Fruit fly (Drosophila melanogaster) whole organism, adult: ENCODE results near the gene CG3679.

ENCODE experiments used
- CG11617 ChIP-seq: fragments of 200-800 bp; sonication (Bioruptor generic); optimal IDR thresholded peaks from 2 replicates; lab custom pipeline; 2017; ENCODE audit warnings: mild to moderate bottlenecking, missing biosample characterization, missing genetic modification reagents, missing genetic modification characterization
- CG12768 ChIP-seq: fragments of 200-800 bp; sonication (Bioruptor generic); optimal IDR thresholded peaks from 2 replicates; lab custom pipeline; 2017; ENCODE audit warnings: missing biosample characterization, missing genetic modification characterization, mild to moderate bottlenecking, moderate library complexity, missing genetic modification reagents
- CG14711 ChIP-seq: fragments of 200-800 bp; sonication (Bioruptor generic); optimal IDR thresholded peaks from 2 replicates; lab custom pipeline; 2018; ENCODE audit warnings: missing biosample characterization, mild to moderate bottlenecking, missing genetic modification characterization, moderate library complexity
- CG1620 ChIP-seq: fragments of 200-800 bp; sonication (Bioruptor generic); optimal IDR thresholded peaks from 2 replicates; lab custom pipeline; 2016; ENCODE audit warnings: missing biosample characterization, missing genetic modification characterization
- CG33017 ChIP-seq: fragments of 200-800 bp; sonication (Bioruptor generic); optimal IDR thresholded peaks from 2 replicates; lab custom pipeline; 2018; ENCODE audit warnings: missing biosample characterization, mild to moderate bottlenecking, missing genetic modification characterization, moderate library complexity
- CG5204 ChIP-seq: fragments of 200-800 bp; sonication (Bioruptor generic); optimal IDR thresholded peaks from 2 replicates; lab custom pipeline; 2016; ENCODE audit warnings: missing biosample characterization, missing genetic modification characterization
- CG7045 ChIP-seq: fragments of 200-800 bp; sonication (Bioruptor generic); optimal IDR thresholded peaks from 2 replicates; lab custom pipeline; 2017; ENCODE audit warnings: missing biosample characterization, mild to moderate bottlenecking, missing genetic modification characterization
- CG7101 ChIP-seq: fragments of 200-800 bp; sonication (Bioruptor generic); optimal IDR thresholded peaks from 2 replicates; lab custom pipeline; 2018; ENCODE audit warnings: missing biosample characterization, mild to moderate bottlenecking, missing genetic modification characterization, moderate library complexity
- Clk ChIP-seq: fragments of 200-800 bp; sonication (Bioruptor generic); optimal IDR thresholded peaks from 2 replicates; lab custom pipeline; 2017; ENCODE audit warnings: missing biosample characterization, missing genetic modification characterization
- Crg-1 ChIP-seq: fragments of 200-800 bp; sonication (Bioruptor generic); optimal IDR thresholded peaks from 2 replicates; lab custom pipeline; 2016; ENCODE audit warnings: missing biosample characterization, missing genetic modification characterization
- Hr96 ChIP-seq: fragments of 200-800 bp; sonication (Bioruptor generic); optimal IDR thresholded peaks from 2 replicates; lab custom pipeline; 2016; ENCODE audit warnings: missing biosample characterization, missing genetic modification characterization
- Mnt ChIP-seq: fragments of 200-800 bp; sonication (Bioruptor generic); optimal IDR thresholded peaks from 2 replicates; lab custom pipeline; 2016; ENCODE audit warnings: missing biosample characterization, mild to moderate bottlenecking, missing genetic modification characterization
- bab1 ChIP-seq: fragments of 200-800 bp; sonication (Bioruptor generic); optimal IDR thresholded peaks from 3 replicates; lab custom pipeline; 2019; ENCODE audit warnings: missing biosample characterization, mild to moderate bottlenecking, missing genetic modification characterization, moderate library complexity
- cic ChIP-seq: fragments of 200-800 bp; sonication (Bioruptor generic); optimal IDR thresholded peaks from 2 replicates; lab custom pipeline; 2017; ENCODE audit warnings: missing biosample characterization, mild to moderate bottlenecking, missing genetic modification characterization, moderate library complexity
- cnc ChIP-seq, 2 experiments: fragments of >200 bp; optimal IDR thresholded peaks; 2 replicates each; lab custom pipeline; 2017
- kay ChIP-seq: fragments of 200-800 bp; sonication (Bioruptor generic); peaks from one replicate; lab custom pipeline; 2016; ENCODE audit warnings: missing biosample characterization, missing genetic modification characterization, borderline replicate concordance
- ovo ChIP-seq: fragments of 200-800 bp; sonication (Bioruptor generic); optimal IDR thresholded peaks from 2 replicates; lab custom pipeline; 2016; ENCODE audit warnings: missing biosample characterization, missing genetic modification characterization
- pad ChIP-seq: fragments of 200-800 bp; sonication (Bioruptor generic); optimal IDR thresholded peaks from 3 replicates; lab custom pipeline; 2017; ENCODE audit warnings: missing biosample characterization, missing genetic modification characterization, mild to moderate bottlenecking, moderate library complexity, missing genetic modification reagents
- tj ChIP-seq: fragments of 200-800 bp; sonication (Bioruptor generic); optimal IDR thresholded peaks from 3 replicates; lab custom pipeline; 2017; ENCODE audit warnings: missing biosample characterization, mild to moderate bottlenecking, missing genetic modification characterization, moderate library complexity
- toe ChIP-seq: fragments of 200-800 bp; sonication (Bioruptor generic); optimal IDR thresholded peaks from 2 replicates; lab custom pipeline; 2016; ENCODE audit warnings: missing biosample characterization, missing genetic modification characterization

CG3679 gene

DNA sequence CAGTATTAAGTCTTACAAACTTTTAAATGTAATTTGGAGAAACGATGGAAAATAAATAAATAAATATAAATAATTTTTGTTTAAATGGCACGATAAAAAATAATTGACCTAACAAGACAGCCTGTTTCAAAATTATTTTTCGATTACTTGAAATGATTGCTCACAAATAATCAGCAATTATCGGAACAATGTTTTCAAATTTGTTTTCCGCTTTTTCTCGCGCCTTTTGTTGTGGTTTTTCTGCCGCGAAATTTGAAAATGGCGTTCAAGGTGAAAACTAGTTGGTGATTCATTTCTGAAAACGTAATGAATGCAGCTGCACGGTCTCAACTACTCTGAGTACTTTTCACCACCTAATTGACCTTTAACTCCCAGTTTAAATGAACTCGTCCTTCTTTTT is 17.4 kb downstream of the CG3679 start:
- TF ChIP-seq CG14711 (peak; percentile 1), CG1620 (no peak), bab1 (peak; percentile 39), CG33017 (tag; lab: Kevin White, UChicago) (no peak)

DNA sequence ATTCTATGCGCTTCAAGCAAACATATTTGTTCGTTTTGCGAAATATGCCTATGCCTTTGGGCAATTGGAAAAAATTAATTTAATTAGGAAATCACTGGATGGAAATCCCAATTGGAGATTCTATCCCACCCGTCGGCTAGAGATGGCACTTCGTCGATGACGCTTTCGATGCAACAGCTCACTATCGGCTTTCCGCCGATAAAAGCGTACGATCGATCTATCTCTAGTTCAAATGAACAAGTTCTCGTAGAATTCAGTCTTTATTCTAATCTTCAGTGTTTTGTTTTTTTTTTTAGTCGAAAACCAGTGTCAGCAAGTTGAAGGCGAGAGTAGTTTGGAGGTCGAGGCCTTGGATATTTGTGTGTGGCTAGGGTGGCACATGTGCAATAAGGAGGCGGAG is 19.4 kb downstream of the CG3679 start, which contains the start of the genes CG9917 and CG32579:
Gene CG9917 (minus strand): TSS at position 169 of the 400 bp plus-strand sequence.
Gene CG32579 (plus strand): TSS at position 224 of the 400 bp plus-strand sequence.
- no peak for TF ChIP-seq kay (GFP tag; lab: Kevin White, UChicago)
- TF ChIP-seq CG11617 (GFP tag; lab: Kevin White, UChicago), result no peak
- TF ChIP-seq CG1620, result no peak
- TF ChIP-seq toe (GFP tag; lab: Kevin White, UChicago), result no peak
- TF ChIP-seq CG14711, result peak; percentile 17
- TF ChIP-seq tj (GFP tag; lab: Kevin White, UChicago), result peak; percentile 19
- TF ChIP-seq bab1, result peak; percentile 50
- no peak for TF ChIP-seq Crg-1 (GFP tag; lab: Kevin White, UChicago)
- no peak for TF ChIP-seq CG5204 (GFP tag; lab: Kevin White, UChicago)
- no peak for TF ChIP-seq cnc (optimal IDR thresholded peaks at IDR 0.05; lab: Kevin White, UChicago)
- no peak for TF ChIP-seq CG7045 (GFP tag; lab: Kevin White, UChicago)
- no peak for TF ChIP-seq ovo
- no peak for TF ChIP-seq CG12768 (GFP tag; lab: Kevin White, UChicago)
- peak; percentile 19 for TF ChIP-seq CG7101 (tag; lab: Kevin White, UChicago)
- TF ChIP-seq Mnt (GFP tag; lab: Kevin White, UChicago), result peak; percentile 54
- no peak for TF ChIP-seq Clk (GFP tag; lab: Kevin White, UChicago)
- no peak for TF ChIP-seq Hr96
- TF ChIP-seq pad (GFP tag; lab: Kevin White, UChicago), result no peak

DNA sequence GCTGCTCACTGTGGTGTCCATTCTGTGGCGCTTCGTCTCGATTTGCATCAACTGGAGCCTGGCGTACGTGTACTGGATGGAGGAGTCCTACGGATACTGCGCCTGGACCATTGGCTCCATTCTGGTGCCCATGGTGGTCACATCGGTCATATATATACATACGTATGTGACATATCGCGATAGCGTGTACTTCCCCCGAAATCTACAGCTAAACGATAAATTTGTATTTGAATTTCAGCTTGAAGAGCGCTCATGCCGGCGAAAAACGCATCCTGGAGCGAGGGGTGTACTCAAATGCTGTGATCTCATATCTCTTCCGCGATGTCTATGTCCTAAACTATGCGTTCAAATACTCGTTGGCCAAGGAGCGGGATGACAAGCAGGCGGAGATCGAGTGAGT is 19.9 kb downstream of the CG3679 start:
- TF ChIP-seq cnc (optimal IDR thresholded peaks at IDR 0.05; lab: Kevin White, UChicago), result no peak
- no peak for TF ChIP-seq CG14711
- TF ChIP-seq Hr96, result no peak
- TF ChIP-seq Clk (GFP tag; lab: Kevin White, UChicago), result no peak
- no peak for TF ChIP-seq CG7045 (GFP tag; lab: Kevin White, UChicago)

DNA sequence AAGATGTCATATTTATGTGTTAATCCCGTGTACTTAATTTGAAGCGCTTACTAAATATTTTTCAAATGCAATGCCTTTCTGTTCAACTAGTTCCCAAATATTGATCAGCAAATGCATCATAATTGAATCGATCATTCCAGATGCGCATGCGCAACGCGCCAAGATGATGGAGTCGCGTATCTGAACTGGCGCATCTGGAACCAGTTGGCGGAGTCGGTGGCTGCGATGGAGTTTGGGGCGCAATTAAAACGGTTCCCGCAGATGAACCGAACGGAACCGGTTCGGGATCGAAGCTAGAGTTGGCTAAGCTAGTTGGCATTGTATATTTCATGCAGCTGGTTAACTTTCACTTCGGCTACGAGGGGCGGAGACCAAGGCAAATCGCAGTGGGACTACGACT is 21.8 kb downstream of the CG3679 start, which contains the start of gene CalpC:
Gene CalpC (plus strand): TSS at position 292 of the 400 bp plus-strand sequence.
- TF ChIP-seq CG12768 (GFP tag; lab: Kevin White, UChicago) (no peak), Clk (GFP tag; lab: Kevin White, UChicago) (no peak), CG7101 (tag; lab: Kevin White, UChicago) (no peak), pad (GFP tag; lab: Kevin White, UChicago) (no peak), cnc (optimal IDR thresholded peaks at IDR 0.05; lab: Kevin White, UChicago) (no peak), toe (GFP tag; lab: Kevin White, UChicago) (no peak), tj (GFP tag; lab: Kevin White, UChicago) (no peak), cic (GFP tag; lab: Kevin White, UChicago) (no peak), CG5204 (GFP tag; lab: Kevin White, UChicago) (no peak), CG11617 (GFP tag; lab: Kevin White, UChicago) (no peak), Crg-1 (GFP tag; lab: Kevin White, UChicago) (no peak), Mnt (GFP tag; lab: Kevin White, UChicago) (no peak), bab1 (no peak), ovo (no peak), CG7045 (GFP tag; lab: Kevin White, UChicago) (no peak), CG33017 (tag; lab: Kevin White, UChicago) (no peak), kay (GFP tag; lab: Kevin White, UChicago) (no peak), CG1620 (no peak)

DNA sequence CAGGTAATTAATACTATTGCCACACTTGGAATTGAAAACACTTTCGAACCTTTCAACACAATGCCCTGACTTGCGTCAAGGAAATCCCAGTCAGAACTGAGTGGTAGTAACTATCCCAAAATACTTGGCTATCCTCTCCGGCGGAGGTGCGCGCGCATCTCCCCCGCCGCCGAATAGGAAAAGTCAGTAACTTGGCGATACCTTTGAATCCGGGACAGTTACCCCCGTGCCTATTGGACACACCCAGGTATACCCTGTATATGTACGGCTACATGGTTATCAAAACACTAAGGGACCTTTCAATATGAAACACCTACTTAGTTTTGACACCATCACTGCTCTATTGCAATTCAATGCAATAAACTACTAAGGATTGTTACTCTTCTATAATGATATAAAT is 27.0 kb downstream of the CG3679 start, which contains the start of gene CG9919:
Gene CG9919 (minus strand): TSS at position 101 of the 400 bp plus-strand sequence.
- TF ChIP-seq cnc (optimal IDR thresholded peaks at IDR 0.05; lab: Kevin White, UChicago), result no peak

DNA sequence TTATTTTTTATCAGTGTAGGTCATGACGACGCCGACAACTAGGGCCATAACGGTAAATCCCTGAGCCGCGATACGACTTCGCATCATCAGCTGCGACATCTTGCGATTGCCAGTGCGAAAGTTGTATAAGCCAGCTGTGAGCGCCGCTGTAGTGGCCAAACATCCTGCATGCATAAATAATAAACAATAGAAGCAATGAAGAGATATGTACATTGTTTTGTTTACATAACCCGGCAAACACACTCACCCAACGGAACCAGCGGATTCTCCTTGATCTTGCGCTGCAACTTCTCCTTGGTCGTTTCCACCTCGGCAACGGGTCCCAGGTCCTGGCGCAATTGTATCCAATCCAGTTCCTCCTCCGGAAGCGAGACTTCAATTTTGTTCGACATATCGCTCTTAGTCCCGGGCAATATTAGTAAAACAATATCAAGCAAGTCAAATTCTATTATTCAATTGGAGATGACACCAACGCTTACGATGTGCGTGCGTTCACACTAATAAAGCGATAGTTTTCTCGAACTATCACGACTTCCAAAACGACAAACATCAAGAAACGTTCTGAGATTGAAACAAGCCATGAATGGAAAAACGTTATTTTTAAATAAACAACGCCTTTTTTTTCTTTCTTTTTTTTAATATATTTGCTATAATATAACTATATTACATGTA is 28.0 kb downstream of the CG3679 start:
- TF ChIP-seq CG11617 (GFP tag; lab: Kevin White, UChicago), result peak; percentile 28
- TF ChIP-seq kay (GFP tag; lab: Kevin White, UChicago), result no peak
- TF ChIP-seq bab1, result peak; percentile 6
- peak; percentile 54 for TF ChIP-seq ovo
- peak; percentile 21 for TF ChIP-seq Mnt (GFP tag; lab: Kevin White, UChicago)
- TF ChIP-seq CG7101 (tag; lab: Kevin White, UChicago), result no peak
- TF ChIP-seq pad (GFP tag; lab: Kevin White, UChicago), result peak; percentile 11
- no peak for TF ChIP-seq cnc (optimal IDR thresholded peaks at IDR 0.05; lab: Kevin White, UChicago)
- TF ChIP-seq tj (GFP tag; lab: Kevin White, UChicago), result no peak
